Worm (Caenorhabditis elegans) whole organism, L2 larva: ENCODE data around the gene ZC190.7.

Experiments
- lin-11 ChIP-seq: fragments of 150-350 bp; sonication (generic microtip); optimal IDR thresholded peaks from 2 replicates; lab custom pipeline; 2014; ENCODE audit warnings: missing biosample characterization, missing genetic modification characterization, inconsistent platforms, mixed read lengths
- nhr-10 ChIP-seq: sonication (generic microtip); optimal IDR thresholded peaks from 2 replicates; lab custom pipeline; 2017; ENCODE audit warnings: missing biosample characterization, missing genetic modification characterization
- nhr-11 ChIP-seq: fragments of 150-350 bp; optimal IDR thresholded peaks from 2 replicates; lab custom pipeline; 2014; ENCODE audit warnings: missing biosample characterization, missing genetic modification characterization
- nhr-77 ChIP-seq: fragments of 150-350 bp; optimal IDR thresholded peaks from 2 replicates; lab custom pipeline; 2014; ENCODE audit warnings: missing biosample characterization, missing genetic modification characterization
- unc-62 ChIP-seq: fragments of 150-350 bp; optimal IDR thresholded peaks from 2 replicates; lab custom pipeline; 2014; ENCODE audit warnings: missing biosample characterization, missing genetic modification reagents, missing genetic modification characterization
- ztf-11 ChIP-seq: sonication (generic microtip); optimal IDR thresholded peaks from 2 replicates; lab custom pipeline; 2017; ENCODE audit warnings: missing biosample characterization, missing genetic modification characterization

DNA sequence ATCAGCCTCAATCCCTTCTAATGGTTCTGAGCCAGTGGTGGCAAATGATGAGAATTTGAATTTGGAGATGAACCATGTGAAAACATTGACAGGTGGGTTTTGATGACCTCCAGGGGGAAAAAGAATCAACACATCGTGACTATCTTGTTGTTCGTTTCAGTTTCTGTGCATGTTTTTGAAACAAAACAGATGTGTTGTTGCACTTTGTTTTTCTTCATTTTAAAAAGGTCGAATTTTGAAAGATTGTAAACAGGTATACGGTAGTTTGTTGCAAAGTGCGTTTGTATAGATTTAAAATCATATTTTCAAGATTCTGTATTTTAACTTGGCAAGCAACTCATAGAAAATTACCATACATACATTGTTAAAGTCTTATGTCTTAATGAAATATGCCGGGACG, 36.3 kb downstream of the ZC190.7 start:
- TF ChIP-seq unc-62 (GFP tag; lab: Kevin White, UChicago), result no peak
- TF ChIP-seq nhr-10 (tag; lab: Kevin White, UChicago), result no peak
- no peak for TF ChIP-seq nhr-77
- TF ChIP-seq nhr-11 (tag; lab: Kevin White, UChicago), result no peak
- TF ChIP-seq lin-11, result no peak
- TF ChIP-seq ztf-11, result no peak
